Worm (Caenorhabditis elegans) whole organism, L4 larva: ENCODE data around the gene F11A10.6.

ENCODE experiments used
- ama-1 ChIP-seq: fragments of 150-350 bp; optimal IDR thresholded peaks from 2 replicates; lab custom pipeline; 2014; ENCODE audit warnings: inconsistent platforms, mixed read lengths
- ceh-32 ChIP-seq: sonication (generic microtip); optimal IDR thresholded peaks from 2 replicates; lab custom pipeline; 2016; ENCODE audit warnings: mild to moderate bottlenecking, missing genetic modification characterization, missing compliant biosample characterization; ENCODE audit not compliant: poor library complexity
- hmg-1.1 ChIP-seq: fragments of 200-800 bp; sonication (Bioruptor generic); IDR thresholded peaks from 2 replicates; pipeline ENCODE4 v1.3.6; 2022; ENCODE audit warnings: missing genetic modification reagents, missing genetic modification characterization, missing compliant biosample characterization
- jun-1 ChIP-seq: fragments of 150-350 bp; optimal IDR thresholded peaks from 2 replicates; lab custom pipeline; 2014; ENCODE audit warnings: missing biosample characterization, missing genetic modification reagents, missing genetic modification characterization
- lim-7 ChIP-seq: fragments of 200-800 bp; sonication (Bioruptor generic); IDR thresholded peaks from 2 replicates; pipeline ENCODE4 v1.3.6; 2022; ENCODE audit warnings: missing genetic modification characterization, missing compliant biosample characterization
- lin-39 ChIP-seq: fragments of 150-350 bp; optimal IDR thresholded peaks from 2 replicates; lab custom pipeline; 2014; ENCODE audit warnings: missing biosample characterization, missing genetic modification reagents, missing genetic modification characterization
- mes-2 ChIP-seq: sonication (generic microtip); optimal IDR thresholded peaks from 2 replicates; lab custom pipeline; 2016; ENCODE audit warnings: missing genotype, mild to moderate bottlenecking, missing genetic modification characterization, missing compliant biosample characterization; ENCODE audit not compliant: poor library complexity, severe bottlenecking
- pha-4 ChIP-seq, 2 experiments: fragments of 150-350 bp in 1 of 2; fragments of 200-800 bp in 1 of 2; sonication (Bioruptor generic) in 1 of 2; IDR thresholded peaks in 1 of 2; optimal IDR thresholded peaks in 1 of 2; 2 replicates each; pipeline versions ENCODE4 v1.3.6 to Lab custom; 2014 to 2022; ENCODE audit warnings: missing genetic modification characterization in 2 of 2, missing genetic modification reagents in 2 of 2, missing biosample characterization in 1 of 2, missing compliant biosample characterization in 1 of 2
- pqm-1 ChIP-seq: sonication (generic microtip); optimal IDR thresholded peaks from 2 replicates; lab custom pipeline; 2017; ENCODE audit warnings: missing biosample characterization, missing genetic modification characterization
- set-16 ChIP-seq: fragments of 200-800 bp; sonication (Bioruptor generic); IDR thresholded peaks from 2 replicates; pipeline ENCODE4 v1.3.6; 2022; ENCODE audit warnings: missing genetic modification reagents, missing genetic modification characterization, missing compliant biosample characterization
- tra-1 ChIP-seq: fragments of 200-800 bp; sonication (Bioruptor generic); IDR thresholded peaks from 2 replicates; pipeline ENCODE4 v1.3.6; 2022; ENCODE audit warnings: missing genetic modification reagents, missing genetic modification characterization, missing compliant biosample characterization
- unc-39 ChIP-seq: sonication (generic microtip); optimal IDR thresholded peaks from 2 replicates; lab custom pipeline; 2017; ENCODE audit warnings: missing biosample characterization, missing genetic modification characterization

- TF ChIP-seq unc-39 (tag; lab: Kevin White, UChicago) (no peak), lin-39 (tag; lab: Kevin White, UChicago) (no peak), pha-4 (GFP tag; IDR thresholded peaks at IDR 0.05; lab: Robert Waterston, UW) (0 out of 2 replicates have a peak, but pooled peaks have one; percentile 41), pha-4 (tag; optimal IDR thresholded peaks at IDR 0.05; lab: Kevin White, UChicago) (no peak), hmg-1.1 (GFP tag; lab: Robert Waterston, UW) (no peak), jun-1 (no peak), set-16 (no peak), lim-7 (GFP tag; lab: Robert Waterston, UW) (no peak), ama-1 (lab: Kevin White, UChicago) (no peak), pqm-1 (no peak), mes-2 (tag; lab: Kevin White, UChicago) (no peak), tra-1 (no peak), ceh-32 (tag; lab: Kevin White, UChicago) (no peak)
Observed at ce11 chrIV:12085120-12085519, 4.3 kb downstream of the F11A10.6 start, which contains the start of gene rbm-34.
